Fruit fly (Drosophila melanogaster): ENCODE results near the gene CG5515.

CG5515 gene

dm6 chr3R:24205935-24206334 is 17.2 kb upstream of the CG5515 start:
- TF ChIP-seq rn (GFP tag; IDR thresholded peaks at IDR 0.05) (no peak), Snoo (tag; optimal IDR thresholded peaks at IDR 0.05) (peak; percentile 43), CG8159 (tag; optimal IDR thresholded peaks at IDR 0.05) (peak; percentile 5)

- TF ChIP-seq EcR (GFP tag; optimal IDR thresholded peaks at IDR 0.05) (no peak), CG12605 (GFP tag; IDR thresholded peaks at IDR 0.05) (no peak), CG14655 (GFP tag; optimal IDR thresholded peaks at IDR 0.05) (no peak), CG10348 (GFP tag; IDR thresholded peaks at IDR 0.05) (no peak), CG8301 (tag; optimal IDR thresholded peaks at IDR 0.05) (no peak), Pif1B (GFP tag; optimal IDR thresholded peaks at IDR 0.05) (no peak), CG32121 (GFP tag; IDR thresholded peaks at IDR 0.05) (no peak), rn (GFP tag; IDR thresholded peaks at IDR 0.05) (no peak), Ets98B (GFP tag; IDR thresholded peaks at IDR 0.05) (no peak), CG8159 (tag; optimal IDR thresholded peaks at IDR 0.05) (no peak), gl (tag; optimal IDR thresholded peaks at IDR 0.05) (no peak), fd96Ca (GFP tag; IDR thresholded peaks at IDR 0.05) (no peak), CG15710 (tag; optimal IDR thresholded peaks at IDR 0.05) (no peak), CG17806 (tag; optimal IDR thresholded peaks at IDR 0.05) (no peak), D1 (tag; optimal IDR thresholded peaks at IDR 0.05) (no peak)
Measured at dm6 chr3R:24205234-24205894, 16.7 kb upstream of the CG5515 start.

- TF ChIP-seq CG12605 (GFP tag; IDR thresholded peaks at IDR 0.05) (no peak), gl (tag; optimal IDR thresholded peaks at IDR 0.05) (no peak), CG15710 (tag; optimal IDR thresholded peaks at IDR 0.05) (no peak), CG8301 (tag; optimal IDR thresholded peaks at IDR 0.05) (peak; percentile 73), CG17806 (tag; optimal IDR thresholded peaks at IDR 0.05) (peak; percentile 12), CG9948 (tag; optimal IDR thresholded peaks at IDR 0.05) (peak; percentile 41), EcR (GFP tag; optimal IDR thresholded peaks at IDR 0.05) (no peak), CG32121 (GFP tag; IDR thresholded peaks at IDR 0.05) (0 out of 2 replicates have a peak, but pooled peaks have one; percentile 15), CG10348 (GFP tag; IDR thresholded peaks at IDR 0.05) (no peak), CG14655 (GFP tag; optimal IDR thresholded peaks at IDR 0.05) (peak; percentile 71), fd96Ca (GFP tag; IDR thresholded peaks at IDR 0.05) (peak; percentile 75), D1 (tag; optimal IDR thresholded peaks at IDR 0.05) (no peak), CG4496 (GFP tag; IDR thresholded peaks at IDR 0.05) (no peak; the same call in 2 of the 3 replicates), CG13204 (GFP tag; optimal IDR thresholded peaks at IDR 0.05) (no peak), CG8159 (tag; optimal IDR thresholded peaks at IDR 0.05) (no peak), Ets98B (GFP tag; IDR thresholded peaks at IDR 0.05) (peak; percentile 49; the same call in 1 of the 2 replicates)
Measured at dm6 chr3R:24204022-24204421, 15.3 kb upstream of the CG5515 start.

- TF ChIP-seq fd96Ca (GFP tag; IDR thresholded peaks at IDR 0.05) = peak; percentile 88
- TF ChIP-seq gl (tag; optimal IDR thresholded peaks at IDR 0.05) = peak; percentile 37
- TF ChIP-seq CG17806 (tag; optimal IDR thresholded peaks at IDR 0.05) = peak; percentile 73
- peak; percentile 76 for TF ChIP-seq Ets98B (GFP tag; IDR thresholded peaks at IDR 0.05)
- peak; percentile 78 for TF ChIP-seq CG9948 (tag; optimal IDR thresholded peaks at IDR 0.05)
- peak; percentile 84 for TF ChIP-seq CG8301 (tag; optimal IDR thresholded peaks at IDR 0.05)
- TF ChIP-seq CG32121 (GFP tag; IDR thresholded peaks at IDR 0.05) = peak; percentile 84
- peak; percentile 87 for TF ChIP-seq CG14655 (GFP tag; optimal IDR thresholded peaks at IDR 0.05)
- TF ChIP-seq EcR (GFP tag; optimal IDR thresholded peaks at IDR 0.05) = peak; percentile 46
- peak; percentile 84 for TF ChIP-seq Pif1B (GFP tag; optimal IDR thresholded peaks at IDR 0.05)
- TF ChIP-seq CG12605 (GFP tag; IDR thresholded peaks at IDR 0.05) = peak; percentile 44
- peak; percentile 83 for TF ChIP-seq CG4496 (GFP tag; IDR thresholded peaks at IDR 0.05)
- TF ChIP-seq Pif1A (GFP tag; optimal IDR thresholded peaks at IDR 0.05) = peak; percentile 83
- peak; percentile 82 for TF ChIP-seq CG15710 (tag; optimal IDR thresholded peaks at IDR 0.05)
- 0 out of 2 replicates have a peak, but pooled peaks have one; percentile 18 for TF ChIP-seq rn (GFP tag; IDR thresholded peaks at IDR 0.05)
- TF ChIP-seq D1 (tag; optimal IDR thresholded peaks at IDR 0.05) = no peak
- TF ChIP-seq CG10348 (GFP tag; IDR thresholded peaks at IDR 0.05) = peak; percentile 13; the same call in 1 of the 2 replicates
- TF ChIP-seq CG34367 (tag; optimal IDR thresholded peaks at IDR 0.05) = peak; percentile 61
- TF ChIP-seq CG13204 (GFP tag; optimal IDR thresholded peaks at IDR 0.05) = peak; percentile 10
- peak; percentile 80 for TF ChIP-seq Snoo (tag; optimal IDR thresholded peaks at IDR 0.05)
- peak; percentile 81 for TF ChIP-seq CG8159 (tag; optimal IDR thresholded peaks at IDR 0.05)
Measured at dm6 chr3R:24203426-24203825, 14.7 kb upstream of the CG5515 start.

- no peak for TF ChIP-seq CG34367 (tag; optimal IDR thresholded peaks at IDR 0.05)
- no peak for TF ChIP-seq EcR (GFP tag; optimal IDR thresholded peaks at IDR 0.05)
- TF ChIP-seq rn (GFP tag; IDR thresholded peaks at IDR 0.05) = no peak
- no peak for TF ChIP-seq CG15710 (tag; optimal IDR thresholded peaks at IDR 0.05)
- no peak for TF ChIP-seq CG32121 (GFP tag; IDR thresholded peaks at IDR 0.05)
- TF ChIP-seq D1 (tag; optimal IDR thresholded peaks at IDR 0.05) = no peak
- no peak for TF ChIP-seq CG17806 (tag; optimal IDR thresholded peaks at IDR 0.05)
- no peak for TF ChIP-seq CG8159 (tag; optimal IDR thresholded peaks at IDR 0.05)
- TF ChIP-seq CG8301 (tag; optimal IDR thresholded peaks at IDR 0.05) = no peak
- TF ChIP-seq CG12605 (GFP tag; IDR thresholded peaks at IDR 0.05) = no peak
- TF ChIP-seq CG13204 (GFP tag; optimal IDR thresholded peaks at IDR 0.05) = no peak
- TF ChIP-seq Pif1B (GFP tag; optimal IDR thresholded peaks at IDR 0.05) = no peak
- no peak for TF ChIP-seq Pif1A (GFP tag; optimal IDR thresholded peaks at IDR 0.05)
- no peak for TF ChIP-seq CG9948 (tag; optimal IDR thresholded peaks at IDR 0.05)
- TF ChIP-seq gl (tag; optimal IDR thresholded peaks at IDR 0.05) = no peak
- TF ChIP-seq CG10348 (GFP tag; IDR thresholded peaks at IDR 0.05) = no peak
- no peak for TF ChIP-seq fd96Ca (GFP tag; IDR thresholded peaks at IDR 0.05)
- no peak for TF ChIP-seq Snoo (tag; optimal IDR thresholded peaks at IDR 0.05)
- no peak for TF ChIP-seq CG4496 (GFP tag; IDR thresholded peaks at IDR 0.05)
Measured at dm6 chr3R:24202723-24203122, 14.0 kb upstream of the CG5515 start.
